Worm (Caenorhabditis elegans): ENCODE results near the gene acc-3.

acc-3 gene

ce11 chrX:4715107-4715506 is 12.2 kb downstream of the acc-3 start, which contains the start of gene rpl-25.1:
Gene rpl-25.1, plus strand, starts transcription at chrX:4715178.
- TF ChIP-seq C04F5.9 (tag; optimal IDR thresholded peaks at IDR 0.05) (no peak), ceh-63 (GFP tag; optimal IDR thresholded peaks at IDR 0.05) (no peak), nhr-84 (tag; optimal IDR thresholded peaks at IDR 0.05) (no peak), nhr-237 (tag; optimal IDR thresholded peaks at IDR 0.05) (no peak), zag-1 (tag; optimal IDR thresholded peaks at IDR 0.05) (no peak), mep-1 (tag; optimal IDR thresholded peaks at IDR 0.05) (no peak), isw-1 (GFP tag; IDR thresholded peaks at IDR 0.05) (no peak), ceh-8 (GFP tag; optimal IDR thresholded peaks at IDR 0.05) (no peak)

ce11 chrX:4711698-4712329 is 15.5 kb downstream of the acc-3 start, which contains the start of the genes dnj-14 and glit-1:
Gene dnj-14, minus strand, starts transcription at chrX:4711748.
Gene glit-1, plus strand, starts transcription at chrX:4712279.
- TF ChIP-seq pqm-1 (tag; optimal IDR thresholded peaks at IDR 0.05) = no peak
- peak; percentile 62 for TF ChIP-seq fkh-10 (GFP tag; optimal IDR thresholded peaks at IDR 0.05)
- no peak for TF ChIP-seq tlp-1 (tag; optimal IDR thresholded peaks at IDR 0.05)
- TF ChIP-seq ceh-90 (tag; optimal IDR thresholded peaks at IDR 0.05) = no peak
- TF ChIP-seq F16B12.6 (tag; optimal IDR thresholded peaks at IDR 0.05) = peak; percentile 70
- TF ChIP-seq efl-1 (optimal IDR thresholded peaks at IDR 0.05) = peak; percentile 76 to 86
- peak; percentile 59 to 96 for TF ChIP-seq efl-1 (GFP tag; optimal IDR thresholded peaks at IDR 0.05 in 1 of 2)
- TF ChIP-seq lin-13 (GFP tag; optimal IDR thresholded peaks at IDR 0.05) = peak; percentile 80
- TF ChIP-seq unc-86 (tag; optimal IDR thresholded peaks at IDR 0.05) = peak; percentile 74
- peak; percentile 79 for TF ChIP-seq blmp-1 (tag; optimal IDR thresholded peaks at IDR 0.05)
- TF ChIP-seq snpc-4 (tag; optimal IDR thresholded peaks at IDR 0.05) = peak; percentile 38
- peak; percentile 73 for TF ChIP-seq vab-15 (tag; optimal IDR thresholded peaks at IDR 0.05)
- TF ChIP-seq elt-2 (tag; optimal IDR thresholded peaks at IDR 0.05) = peak; percentile 76
- peak; percentile 19 for TF ChIP-seq aha-1 (tag; optimal IDR thresholded peaks at IDR 0.05)
- no peak for TF ChIP-seq nhr-28 (tag; optimal IDR thresholded peaks at IDR 0.05)
- TF ChIP-seq ztf-11 (tag; optimal IDR thresholded peaks at IDR 0.05) = peak in 1 of 2 experiments; percentile 70
- TF ChIP-seq nhr-77 (tag; optimal IDR thresholded peaks at IDR 0.05) = peak; percentile 93
- TF ChIP-seq ets-5 (GFP tag; IDR thresholded peaks at IDR 0.05) = no peak
- peak; percentile 73 for TF ChIP-seq grh-1 (GFP tag; IDR thresholded peaks at IDR 0.05)
- TF ChIP-seq unc-30 (tag; optimal IDR thresholded peaks at IDR 0.05) = no peak
- peak; percentile 90 for TF ChIP-seq tbx-2 (tag; optimal IDR thresholded peaks at IDR 0.05)
- TF ChIP-seq mab-9 (GFP tag; IDR thresholded peaks at IDR 0.05) = peak; percentile 74
- no peak for TF ChIP-seq efl-3 (GFP tag; optimal IDR thresholded peaks at IDR 0.05)
- peak; percentile 91 for TF ChIP-seq nhr-20 (tag; optimal IDR thresholded peaks at IDR 0.05)
- TF ChIP-seq Y116A8C.19 (tag; optimal IDR thresholded peaks at IDR 0.05; ENCODE audit: borderline replicate concordance) = no peak
- peak; percentile 92 for TF ChIP-seq nhr-71 (tag; optimal IDR thresholded peaks at IDR 0.05)
- TF ChIP-seq xbp-1 (tag; optimal IDR thresholded peaks at IDR 0.05) = peak; percentile 95
- TF ChIP-seq nhr-47 (tag; optimal IDR thresholded peaks at IDR 0.05) = peak; percentile 87
- peak; percentile 14 for TF ChIP-seq lin-39 (tag; optimal IDR thresholded peaks at IDR 0.05)
- TF ChIP-seq egl-13 (tag; optimal IDR thresholded peaks at IDR 0.05) = peak; percentile 28
- TF ChIP-seq lir-3 (tag; optimal IDR thresholded peaks at IDR 0.05; ENCODE audit: poor library complexity) = peak; percentile 68
- TF ChIP-seq nhr-12 (tag; optimal IDR thresholded peaks at IDR 0.05) = no peak
- peak; percentile 78 to 96 (median 80) for TF ChIP-seq ceh-82 (tag; optimal IDR thresholded peaks at IDR 0.05)
- TF ChIP-seq nhr-76 (tag; optimal IDR thresholded peaks at IDR 0.05) = no peak
- TF ChIP-seq nhr-84 (tag; optimal IDR thresholded peaks at IDR 0.05) = no peak
- no peak for TF ChIP-seq unc-62 (GFP tag; optimal IDR thresholded peaks at IDR 0.05)
- TF ChIP-seq alr-1 (tag; optimal IDR thresholded peaks at IDR 0.05; ENCODE audit: borderline replicate concordance) = no peak
- no peak for TF ChIP-seq ama-1 (optimal IDR thresholded peaks at IDR 0.05)
- TF ChIP-seq lin-15B (tag; optimal IDR thresholded peaks at IDR 0.05) = peak; percentile 92
- TF ChIP-seq fos-1 (tag; optimal IDR thresholded peaks at IDR 0.05) = peak; percentile 78
- peak; percentile 89 for TF ChIP-seq swsn-7 (tag; optimal IDR thresholded peaks at IDR 0.05)
- TF ChIP-seq C04F5.9 (tag; optimal IDR thresholded peaks at IDR 0.05) = peak; percentile 25
- peak; percentile 93 for TF ChIP-seq nhr-85 (tag)
- TF ChIP-seq sptf-1 (tag; optimal IDR thresholded peaks at IDR 0.05) = no peak
- no peak; the same call in 1 of the 2 replicates for TF ChIP-seq unc-98 (GFP tag; IDR thresholded peaks at IDR 0.05)
- TF ChIP-seq ceh-8 (GFP tag; optimal IDR thresholded peaks at IDR 0.05) = peak; percentile 9

All from whole organism, L1 larva.